Worm (Caenorhabditis elegans): ENCODE measurements around the gene C15B12.1.

The C15B12.1 gene

ce11 chrX:6520644-6521043 lies 44.0 kb downstream of the C15B12.1 start (continued):
- TF ChIP-seq ceh-32 (tag; optimal IDR thresholded peaks at IDR 0.05; ENCODE audit: poor library complexity): no peak
- TF ChIP-seq unc-62 (GFP tag; optimal IDR thresholded peaks at IDR 0.05 in 1 of 2): peak in 1 of 2 experiments; percentile 63
- TF ChIP-seq unc-62 (tag; optimal IDR thresholded peaks at IDR 0.05): no peak
- no peak for TF ChIP-seq ama-1 (optimal IDR thresholded peaks at IDR 0.05)
- TF ChIP-seq mes-2 (tag; optimal IDR thresholded peaks at IDR 0.05; ENCODE audit: poor library complexity, severe bottlenecking): no peak
- TF ChIP-seq hmg-1.1 (GFP tag; IDR thresholded peaks at IDR 0.05): no peak
- no peak for TF ChIP-seq nhr-102 (tag; optimal IDR thresholded peaks at IDR 0.05)
- peak; percentile 42 for TF ChIP-seq hlh-11 (tag; optimal IDR thresholded peaks at IDR 0.05)
- TF ChIP-seq D1046.2 (GFP tag; IDR thresholded peaks at IDR 0.05): no peak
- no peak for TF ChIP-seq nhr-10 (tag; optimal IDR thresholded peaks at IDR 0.05)
- no peak for TF ChIP-seq arid-1 (GFP tag; conservative IDR thresholded peaks at IDR 0.05)
- TF ChIP-seq zfp-2 (tag; optimal IDR thresholded peaks at IDR 0.05): no peak
- 0 out of 2 replicates have a peak, but pooled peaks have one; percentile 33 for TF ChIP-seq saeg-2 (GFP tag; IDR thresholded peaks at IDR 0.05)
- TF ChIP-seq ceh-62 (tag; optimal IDR thresholded peaks at IDR 0.05): no peak
- TF ChIP-seq nhr-76 (tag; optimal IDR thresholded peaks at IDR 0.05): no peak
- no peak for TF ChIP-seq dmd-8 (GFP tag; IDR thresholded peaks at IDR 0.05)
- no peak for TF ChIP-seq daf-19 (GFP tag; conservative IDR thresholded peaks at IDR 0.05)
- no peak for TF ChIP-seq Y75B8A.6 (GFP tag; IDR thresholded peaks at IDR 0.05)
- no peak for TF ChIP-seq lin-13 (GFP tag; optimal IDR thresholded peaks at IDR 0.05)
- TF ChIP-seq dmd-6 (GFP tag; IDR thresholded peaks at IDR 0.05): peak; percentile 61
- no peak for TF ChIP-seq ctbp-1 (GFP tag; IDR thresholded peaks at IDR 0.05)
- TF ChIP-seq lin-39 (tag; optimal IDR thresholded peaks at IDR 0.05): no peak
- no peak for TF ChIP-seq sdz-12 (GFP tag; optimal IDR thresholded peaks at IDR 0.05)
- TF ChIP-seq nhr-11 (tag; optimal IDR thresholded peaks at IDR 0.05): no peak
- TF ChIP-seq ZK337.2 (GFP tag; IDR thresholded peaks at IDR 0.05): no peak
- TF ChIP-seq lim-7 (GFP tag; IDR thresholded peaks at IDR 0.05): no peak
- TF ChIP-seq mdt-29 (GFP tag; IDR thresholded peaks at IDR 0.05): no peak
- no peak for TF ChIP-seq lin-38 (GFP tag; IDR thresholded peaks at IDR 0.05)
- peak; percentile 33 for TF ChIP-seq nhr-77 (tag; optimal IDR thresholded peaks at IDR 0.05)
- TF ChIP-seq mxl-3 (GFP tag; optimal IDR thresholded peaks at IDR 0.05): no peak
- no peak for TF ChIP-seq mdl-1 (tag; optimal IDR thresholded peaks at IDR 0.05)
- no peak for TF ChIP-seq ceh-82 (tag; optimal IDR thresholded peaks at IDR 0.05)
- no peak for TF ChIP-seq Y48G9A.11 (GFP tag; IDR thresholded peaks at IDR 0.05)
- TF ChIP-seq zag-1 (tag; optimal IDR thresholded peaks at IDR 0.05): no peak
- TF ChIP-seq snpc-4 (tag; optimal IDR thresholded peaks at IDR 0.05): no peak
- TF ChIP-seq ceh-44 (GFP tag; IDR thresholded peaks at IDR 0.05): no peak
- no peak for TF ChIP-seq ztf-7 (tag; optimal IDR thresholded peaks at IDR 0.05)
- no peak for TF ChIP-seq madf-5 (GFP tag; IDR thresholded peaks at IDR 0.05)
- TF ChIP-seq tra-1 (GFP tag; IDR thresholded peaks at IDR 0.05): no peak
- TF ChIP-seq aly-2 (tag; optimal IDR thresholded peaks at IDR 0.05): no peak
- TF ChIP-seq nhr-41 (GFP tag; IDR thresholded peaks at IDR 0.05): no peak
- TF ChIP-seq pqm-1 (tag; optimal IDR thresholded peaks at IDR 0.05): peak; percentile 13
- TF ChIP-seq F37D6.2 (tag; optimal IDR thresholded peaks at IDR 0.05): no peak
- TF ChIP-seq T26A8.4 (GFP tag; IDR thresholded peaks at IDR 0.05): no peak
- TF ChIP-seq cey-2 (tag; optimal IDR thresholded peaks at IDR 0.05; ENCODE audit: borderline replicate concordance, insufficient read depth): no peak
- no peak for TF ChIP-seq lin-15B (tag; optimal IDR thresholded peaks at IDR 0.05)
- no peak for TF ChIP-seq ZK546.5 (tag; optimal IDR thresholded peaks at IDR 0.05)
- no peak for TF ChIP-seq nhr-111 (GFP tag; optimal IDR thresholded peaks at IDR 0.05)
- TF ChIP-seq hif-1 (tag; optimal IDR thresholded peaks at IDR 0.05): no peak
- TF ChIP-seq jun-1 (tag; optimal IDR thresholded peaks at IDR 0.05): no peak
- no peak for TF ChIP-seq zip-11 (GFP tag; IDR thresholded peaks at IDR 0.05)
- no peak for TF ChIP-seq Y105C5A.15 (GFP tag; IDR thresholded peaks at IDR 0.05)
- peak; percentile 59; the same call in 1 of the 2 replicates for TF ChIP-seq ceh-20 (GFP tag; IDR thresholded peaks at IDR 0.05)
